Worm (Caenorhabditis elegans): ENCODE data around the gene F47B7.2.

DNA sequence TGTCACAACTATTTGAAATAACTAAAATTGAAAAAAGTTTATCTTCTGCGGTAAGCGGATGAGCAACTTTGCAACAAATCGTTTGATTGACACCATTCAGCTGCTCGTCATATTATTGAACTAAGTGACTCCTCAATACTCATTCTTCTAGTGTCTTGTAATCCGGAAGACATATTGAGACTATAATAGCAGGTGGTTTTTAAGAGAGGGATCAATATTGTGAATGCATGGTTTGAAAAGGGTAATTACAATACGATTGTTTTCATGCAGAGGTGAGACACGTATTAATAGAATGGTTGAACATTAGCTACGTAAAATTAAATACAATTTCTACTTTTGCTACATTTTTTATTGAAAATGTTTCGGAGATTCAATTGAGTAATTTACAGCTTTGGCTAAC, 29.4 kb upstream of the F47B7.2 start:
- TF ChIP-seq sdz-38 (tag; optimal IDR thresholded peaks at IDR 0.05) = no peak
- TF ChIP-seq unc-130 (GFP tag; optimal IDR thresholded peaks at IDR 0.05) = no peak
- TF ChIP-seq hrde-1 (tag; optimal IDR thresholded peaks at IDR 0.05; ENCODE audit: borderline replicate concordance) = no peak
- no peak for TF ChIP-seq Y79H2A.3 (GFP tag; conservative IDR thresholded peaks at IDR 0.05)
- TF ChIP-seq ztf-25 (GFP tag; IDR thresholded peaks at IDR 0.05) = no peak
- TF ChIP-seq madf-3 (GFP tag; IDR thresholded peaks at IDR 0.05) = no peak
- no peak for TF ChIP-seq B0336.3 (GFP tag; IDR thresholded peaks at IDR 0.05)
- TF ChIP-seq hmg-20 (GFP tag; IDR thresholded peaks at IDR 0.05) = no peak
- no peak for TF ChIP-seq dpl-1 (GFP tag; optimal IDR thresholded peaks at IDR 0.05)
